Fruit fly (Drosophila melanogaster) whole organism, embryonic: ENCODE data around the gene CG16957.

Experiments
- Awh ChIP-seq: fragments of 200-800 bp; sonication (Bioruptor generic); IDR thresholded peaks from 2 replicates; pipeline ENCODE4, ENCODE4 v1.3.6; 2022; ENCODE audit warnings: missing biosample characterization, missing genetic modification characterization
- CG1024 ChIP-seq: fragments of 200-800 bp; sonication (Bioruptor generic); IDR thresholded peaks from 2 replicates; pipeline ENCODE4 v1.3.6; 2022; ENCODE audit warnings: missing biosample characterization, missing genetic modification characterization
- CG10979 ChIP-seq: fragments of 200-800 bp; sonication (Bioruptor generic); optimal IDR thresholded peaks from 2 replicates; lab custom pipeline; 2018; ENCODE audit warnings: missing biosample characterization, mild to moderate bottlenecking, missing genetic modification characterization, moderate library complexity
- CG11695 ChIP-seq: fragments of 200-800 bp; sonication (Bioruptor generic); IDR thresholded peaks from 3 replicates; pipeline ENCODE4 v1.3.6; 2022; ENCODE audit warnings: missing biosample characterization, missing genetic modification characterization
- CG12071 ChIP-seq: fragments of 200-800 bp; sonication (Bioruptor generic); optimal IDR thresholded peaks from 3 replicates; lab custom pipeline; 2018; ENCODE audit warnings: missing biosample characterization, mild to moderate bottlenecking, missing genetic modification characterization
- CG15269 ChIP-seq: fragments of 200-800 bp; sonication (Bioruptor generic); optimal IDR thresholded peaks from 2 replicates; lab custom pipeline; 2018; ENCODE audit warnings: missing biosample characterization, mild to moderate bottlenecking, missing genetic modification characterization, moderate library complexity
- CG15514 ChIP-seq: fragments of 200-800 bp; sonication (Bioruptor generic); optimal IDR thresholded peaks from 3 replicates; lab custom pipeline; 2017; ENCODE audit warnings: missing biosample characterization, missing genetic modification characterization, mild to moderate bottlenecking, moderate library complexity, missing genetic modification reagents
- CG16815 ChIP-seq: fragments of 200-800 bp; sonication (Bioruptor generic); optimal IDR thresholded peaks from 3 replicates; lab custom pipeline; 2017; ENCODE audit warnings: missing biosample characterization, mild to moderate bottlenecking, missing genetic modification characterization
- CG16863 ChIP-seq: fragments of 200-800 bp; sonication (Bioruptor generic); optimal IDR thresholded peaks from 3 replicates; lab custom pipeline; 2016; ENCODE audit warnings: missing biosample characterization, missing genetic modification characterization
- CG17385 ChIP-seq: fragments of 200-800 bp; sonication (Bioruptor generic); optimal IDR thresholded peaks from 3 replicates; lab custom pipeline; 2018; ENCODE audit warnings: missing biosample characterization, mild to moderate bottlenecking, missing genetic modification characterization
- CG3726 ChIP-seq: fragments of 200-800 bp; sonication (Bioruptor generic); IDR thresholded peaks from 3 replicates; pipeline ENCODE4, ENCODE4 v1.3.6; 2022; ENCODE audit warnings: missing biosample characterization, missing genetic modification characterization
- CG7928 ChIP-seq: fragments of 200-800 bp; sonication (Bioruptor generic); optimal IDR thresholded peaks from 2 replicates; lab custom pipeline; 2017; ENCODE audit warnings: missing biosample characterization, mild to moderate bottlenecking, missing genetic modification characterization
- CG8924 ChIP-seq: fragments of 200-800 bp; optimal IDR thresholded peaks from 3 replicates; lab custom pipeline; 2019; ENCODE audit warnings: missing biosample characterization, mild to moderate bottlenecking, missing genetic modification characterization, moderate library complexity
- CG9609 ChIP-seq: fragments of 200-800 bp; sonication (Bioruptor generic); optimal IDR thresholded peaks from 3 replicates; lab custom pipeline; 2016; ENCODE audit warnings: missing biosample characterization, missing genetic modification characterization
- D ChIP-seq, 2 experiments: fragments of 200-800 bp in 1 of 2; fragments of >200 bp in 1 of 2; sonication (Bioruptor generic) in 1 of 2; optimal IDR thresholded peaks; 2 replicates in 1 of 2; 3 replicates in 1 of 2; lab custom pipeline; 2017; ENCODE audit warnings: mild to moderate bottlenecking in 1 of 2, missing biosample characterization in 1 of 2, missing genetic modification characterization in 1 of 2, missing genetic modification reagents in 1 of 2
- Deaf1 ChIP-seq: fragments of 200-800 bp; optimal IDR thresholded peaks from 3 replicates; lab custom pipeline; 2019; ENCODE audit warnings: missing biosample characterization, mild to moderate bottlenecking, missing genetic modification characterization, moderate library complexity
- Dref ChIP-seq: fragments of 200-800 bp; sonication (Bioruptor generic); IDR thresholded peaks from 2 replicates; pipeline ENCODE4 v1.3.6; 2022; ENCODE audit warnings: missing biosample characterization, missing genetic modification characterization
- Fer2 ChIP-seq: fragments of 200-800 bp; sonication (Bioruptor generic); optimal IDR thresholded peaks from 2 replicates; lab custom pipeline; 2018; ENCODE audit warnings: missing biosample characterization, mild to moderate bottlenecking, missing genetic modification characterization, moderate library complexity
- Hey ChIP-seq: fragments of 200-800 bp; sonication (Bioruptor generic); optimal IDR thresholded peaks from 3 replicates; lab custom pipeline; 2018; ENCODE audit warnings: missing biosample characterization, mild to moderate bottlenecking, missing genetic modification characterization
- Meics ChIP-seq: fragments of 200-800 bp; sonication (Bioruptor generic); optimal IDR thresholded peaks from 2 replicates; lab custom pipeline; 2017; ENCODE audit warnings: missing biosample characterization, mild to moderate bottlenecking, missing genetic modification characterization
- Mes4 ChIP-seq: fragments of 200-800 bp; sonication (Bioruptor generic); optimal IDR thresholded peaks from 2 replicates; lab custom pipeline; 2016; ENCODE audit warnings: missing biosample characterization, missing genetic modification characterization
- Oaz ChIP-seq: fragments of 200-800 bp; sonication (Bioruptor generic); IDR thresholded peaks from 2 replicates; pipeline ENCODE4 v1.3.6; 2022; ENCODE audit warnings: missing biosample characterization, missing genetic modification characterization
- PHDP ChIP-seq: fragments of 200-800 bp; sonication (Bioruptor generic); optimal IDR thresholded peaks from 3 replicates; lab custom pipeline; 2018; ENCODE audit warnings: missing biosample characterization, mild to moderate bottlenecking, missing genetic modification characterization, moderate library complexity
- Rfx ChIP-seq: fragments of 200-800 bp; sonication (Bioruptor generic); IDR thresholded peaks from 2 replicates; pipeline ENCODE4 v1.3.6; 2022; ENCODE audit warnings: missing biosample characterization, missing genetic modification characterization
- Rx ChIP-seq: fragments of 200-800 bp; sonication (Bioruptor generic); IDR thresholded peaks from 2 replicates; pipeline ENCODE4 v1.3.6; 2022; ENCODE audit warnings: missing biosample characterization, missing genetic modification characterization
- Six4 ChIP-seq: fragments of 200-800 bp; sonication (Bioruptor generic); optimal IDR thresholded peaks from 2 replicates; lab custom pipeline; 2016; ENCODE audit warnings: missing biosample characterization, missing genetic modification characterization
- Stat92E ChIP-seq, 3 experiments: fragments of >200 bp in 2 of 3; fragments of 200-800 bp in 1 of 3; sonication (Bioruptor generic) in 1 of 3; optimal IDR thresholded peaks; 2 replicates each; lab custom pipeline; 2017 to 2019; ENCODE audit warnings: missing biosample characterization in 3 of 3, missing genetic modification characterization in 3 of 3, mild to moderate bottlenecking in 1 of 3, moderate library complexity in 1 of 3
- al ChIP-seq: fragments of 200-800 bp; sonication (Bioruptor generic); IDR thresholded peaks from 2 replicates; pipeline ENCODE4 v1.3.6; 2022; ENCODE audit warnings: missing biosample characterization, missing genetic modification characterization
- ara ChIP-seq: fragments of 200-800 bp; sonication (Bioruptor generic); IDR thresholded peaks from 2 replicates; pipeline ENCODE4 v1.3.6; 2022; ENCODE audit warnings: missing biosample characterization, missing genetic modification characterization
- az2 ChIP-seq: fragments of 200-800 bp; sonication (Bioruptor generic); optimal IDR thresholded peaks from 3 replicates; lab custom pipeline; 2016; ENCODE audit warnings: missing biosample characterization, missing genetic modification characterization
- br ChIP-seq: fragments of >200 bp; optimal IDR thresholded peaks from 2 replicates; lab custom pipeline; 2017
- cad ChIP-seq: fragments of >200 bp; optimal IDR thresholded peaks from 2 replicates; lab custom pipeline; 2017; ENCODE audit warnings: missing biosample characterization, missing genetic modification characterization
- chinmo ChIP-seq: fragments of 200-800 bp; sonication (Bioruptor generic); IDR thresholded peaks from 4 replicates; pipeline ENCODE4 v1.3.6; 2022; ENCODE audit warnings: missing biosample characterization, missing genetic modification characterization; ENCODE audit not compliant: partially characterized antibody
- dimm ChIP-seq: fragments of 200-800 bp; sonication (Bioruptor generic); IDR thresholded peaks from 2 replicates; pipeline ENCODE4 v1.3.6; 2022; ENCODE audit warnings: missing biosample characterization, missing genetic modification characterization
- dpn ChIP-seq, 2 experiments: fragments of 200-800 bp; sonication (Bioruptor generic); optimal IDR thresholded peaks; 3 replicates each; lab custom pipeline; 2016; ENCODE audit warnings: missing biosample characterization in 2 of 2, missing genetic modification characterization in 2 of 2
- dysf ChIP-seq: fragments of 200-800 bp; sonication (Bioruptor generic); IDR thresholded peaks from 3 replicates; pipeline ENCODE4 v1.3.6; 2022; ENCODE audit warnings: missing biosample characterization, missing genetic modification characterization
- fru ChIP-seq: fragments of >200 bp; optimal IDR thresholded peaks from 2 replicates; lab custom pipeline; 2017
- h ChIP-seq: fragments of >200 bp; optimal IDR thresholded peaks from 2 replicates; lab custom pipeline; 2017
- inv ChIP-seq: fragments of 200-800 bp; sonication (Bioruptor generic); IDR thresholded peaks from 2 replicates; pipeline ENCODE4 v1.3.6; 2022; ENCODE audit warnings: missing biosample characterization, missing genetic modification characterization; ENCODE audit not compliant: partially characterized antibody
- mirr ChIP-seq: fragments of 200-800 bp; sonication (Bioruptor generic); optimal IDR thresholded peaks from 3 replicates; lab custom pipeline; 2018; ENCODE audit warnings: missing biosample characterization, mild to moderate bottlenecking, missing genetic modification characterization
- pan ChIP-seq, 4 experiments: fragments of >200 bp in 3 of 4; fragments of 200-800 bp in 1 of 4; sonication (Bioruptor generic) in 1 of 4; optimal IDR thresholded peaks in 3 of 4; IDR thresholded peaks in 1 of 4; 2 replicates each; pipeline versions ENCODE4 v1.3.6 to Lab custom; 2017 to 2022; ENCODE audit warnings: missing biosample characterization in 2 of 4, missing genetic modification characterization in 2 of 4, mixed read lengths in 1 of 4
- pfk ChIP-seq: fragments of 200-800 bp; sonication (Bioruptor generic); optimal IDR thresholded peaks from 2 replicates; lab custom pipeline; 2018; ENCODE audit warnings: missing biosample characterization, mild to moderate bottlenecking, missing genetic modification characterization, moderate library complexity
- psq ChIP-seq: fragments of 200-800 bp; sonication (Bioruptor generic); optimal IDR thresholded peaks from 2 replicates; lab custom pipeline; 2017; ENCODE audit warnings: missing biosample characterization, missing genetic modification characterization
- repo ChIP-seq: fragments of 200-800 bp; sonication (Bioruptor generic); optimal IDR thresholded peaks from 2 replicates; lab custom pipeline; 2016; ENCODE audit warnings: missing biosample characterization, missing genetic modification characterization
- row ChIP-seq: fragments of 200-800 bp; sonication (Bioruptor generic); IDR thresholded peaks from 3 replicates; pipeline ENCODE4 v1.3.6; 2022; ENCODE audit warnings: missing biosample characterization, missing genetic modification characterization
- run ChIP-seq: fragments of 200-800 bp; sonication (Bioruptor generic); optimal IDR thresholded peaks from 3 replicates; lab custom pipeline; 2018; ENCODE audit warnings: missing biosample characterization, mild to moderate bottlenecking, missing genetic modification characterization
- stc ChIP-seq: fragments of 200-800 bp; sonication (Bioruptor generic); IDR thresholded peaks from 2 replicates; pipeline ENCODE4 v1.3.6; 2022; ENCODE audit warnings: missing biosample characterization, missing genetic modification characterization
- sug ChIP-seq: fragments of 200-800 bp; optimal IDR thresholded peaks from 2 replicates; lab custom pipeline; 2019; ENCODE audit warnings: missing biosample characterization, mild to moderate bottlenecking, missing genetic modification characterization, moderate library complexity
- tna ChIP-seq: fragments of 200-800 bp; sonication (Bioruptor generic); IDR thresholded peaks from 2 replicates; pipeline ENCODE4 v1.3.6; 2022; ENCODE audit warnings: missing biosample characterization, missing genetic modification characterization; ENCODE audit not compliant: partially characterized antibody
- vnd ChIP-seq: fragments of 200-800 bp; sonication (Bioruptor generic); IDR thresholded peaks from 3 replicates; pipeline ENCODE4 v1.3.6; 2022; ENCODE audit warnings: missing biosample characterization, missing genetic modification characterization; ENCODE audit not compliant: partially characterized antibody

Gene CG16957

DNA sequence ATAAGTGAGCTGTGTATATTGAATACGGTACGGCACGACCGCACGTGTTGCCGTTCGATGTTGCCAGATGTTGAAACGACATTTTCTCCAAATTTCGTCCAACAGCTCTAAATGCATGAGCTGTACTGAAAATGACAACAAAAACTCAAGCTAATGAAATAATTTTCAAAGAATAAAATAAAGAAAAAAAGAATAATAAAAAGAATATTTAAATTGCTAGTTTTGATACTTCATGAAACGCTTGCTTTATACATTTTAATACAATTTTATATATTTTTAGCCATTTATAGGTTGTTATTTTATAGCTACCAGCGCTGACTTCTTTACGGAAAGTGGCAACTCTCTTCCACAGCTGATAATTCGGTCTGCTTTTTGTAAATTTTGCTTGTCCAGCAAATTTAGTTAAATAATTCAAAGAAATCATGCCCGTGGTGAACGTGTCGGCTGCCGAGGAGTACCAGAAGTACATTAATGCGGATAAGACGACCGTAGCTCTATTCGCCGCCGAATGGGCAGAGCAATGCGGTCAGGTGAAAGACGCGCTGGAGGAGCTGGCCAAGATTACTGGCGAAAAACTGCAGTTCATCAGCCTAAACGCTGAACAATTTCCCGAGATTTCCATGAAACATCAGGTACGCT, 29.8 kb downstream of the CG16957 start, which contains the start of the genes Nnp-1 and Grx3 (continued):
- no peak for TF ChIP-seq cad (GFP tag; lab: Kevin White, UChicago)
- no peak for TF ChIP-seq pan (optimal IDR thresholded peaks at IDR 0.05; lab: Kevin White, UChicago)
- TF ChIP-seq pan (GFP tag; optimal IDR thresholded peaks at IDR 0.05 in 1 of 2, IDR thresholded peaks at IDR 0.05 in 1 of 2), result no peak
- no peak for TF ChIP-seq Mes4
- no peak for TF ChIP-seq CG11695
- TF ChIP-seq vnd, result no peak
- TF ChIP-seq Hey (tag; lab: Kevin White, UChicago), result no peak
- no peak for TF ChIP-seq repo (GFP tag; lab: Kevin White, UChicago)
- TF ChIP-seq Meics (GFP tag; lab: Kevin White, UChicago), result no peak
- TF ChIP-seq h (lab: Kevin White, UChicago), result no peak
- no peak for TF ChIP-seq ara (GFP tag; lab: Robert Waterston, UW)
- TF ChIP-seq CG15514 (GFP tag; lab: Kevin White, UChicago), result peak; percentile 65
- no peak for TF ChIP-seq Deaf1
- peak in 1 of 2 experiments; percentile 60 for TF ChIP-seq dpn (GFP tag; optimal IDR thresholded peaks at IDR 0.05; lab: Kevin White, UChicago)
- no peak for TF ChIP-seq Rx (GFP tag; lab: Robert Waterston, UW)
- TF ChIP-seq run (tag; lab: Kevin White, UChicago), result no peak
- no peak for TF ChIP-seq chinmo
- 0 out of 2 replicates have a peak, but pooled peaks have one; percentile 22 for TF ChIP-seq al (GFP tag; lab: Robert Waterston, UW)
- no peak for TF ChIP-seq mirr (GFP tag; lab: Kevin White, UChicago)
- TF ChIP-seq CG17385 (GFP tag; lab: Kevin White, UChicago), result peak; percentile 51
- TF ChIP-seq tna (GFP tag; lab: Robert Waterston, UW), result 0 out of 2 replicates have a peak, but pooled peaks have one; percentile 12
- no peak for TF ChIP-seq inv (GFP tag; lab: Robert Waterston, UW)
- no peak for TF ChIP-seq CG16815 (GFP tag; lab: Kevin White, UChicago)
- TF ChIP-seq Stat92E (GFP tag; optimal IDR thresholded peaks at IDR 0.05; lab: Kevin White, UChicago), result no peak
- no peak for TF ChIP-seq pfk (GFP tag; lab: Kevin White, UChicago)
- peak; percentile 46; the same call in 1 of the 3 replicates for TF ChIP-seq dysf (GFP tag; lab: Robert Waterston, UW)
- no peak for TF ChIP-seq D (optimal IDR thresholded peaks at IDR 0.05; lab: Kevin White, UChicago)
- peak; percentile 6 for TF ChIP-seq D (GFP tag; optimal IDR thresholded peaks at IDR 0.05; lab: Kevin White, UChicago)
- TF ChIP-seq Rfx (GFP tag; lab: Robert Waterston, UW), result peak; percentile 61
- TF ChIP-seq stc, result no peak
- peak; percentile 54 for TF ChIP-seq Fer2
- no peak for TF ChIP-seq CG9609 (GFP tag; lab: Kevin White, UChicago)
- TF ChIP-seq sug, result peak; percentile 82
- TF ChIP-seq fru (lab: Kevin White, UChicago), result no peak
- no peak for TF ChIP-seq Oaz (GFP tag; lab: Robert Waterston, UW)
- no peak for TF ChIP-seq CG1024 (GFP tag; lab: Robert Waterston, UW)
- TF ChIP-seq CG7928 (GFP tag; lab: Kevin White, UChicago), result peak; percentile 44
- TF ChIP-seq dimm, result no peak
- TF ChIP-seq Dref (GFP tag; lab: Robert Waterston, UW), result no peak
- peak; percentile 43 for TF ChIP-seq CG10979
- TF ChIP-seq PHDP (tag; lab: Kevin White, UChicago), result no peak
- peak; percentile 21 for TF ChIP-seq az2
- no peak for TF ChIP-seq CG8924
- no peak for TF ChIP-seq CG15269 (tag; lab: Kevin White, UChicago)
- TF ChIP-seq CG16863 (GFP tag; lab: Kevin White, UChicago), result no peak
- no peak for TF ChIP-seq CG12071 (GFP tag; lab: Kevin White, UChicago)
- TF ChIP-seq CG3726 (GFP tag; lab: Robert Waterston, UW), result no peak
- no peak for TF ChIP-seq br (lab: Kevin White, UChicago)
- TF ChIP-seq Awh, result no peak
- TF ChIP-seq row, result peak; percentile 92
- TF ChIP-seq psq, result no peak
- peak; percentile 10 for TF ChIP-seq Six4 (GFP tag; lab: Kevin White, UChicago)
